Fruit fly (Drosophila melanogaster) whole organism, embryonic: ENCODE data around the gene usp.

ENCODE experiments used
- Awh ChIP-seq: fragments of 200-800 bp; sonication (Bioruptor generic); IDR thresholded peaks from 2 replicates; pipeline ENCODE4, ENCODE4 v1.3.6; 2022; ENCODE audit warnings: missing biosample characterization, missing genetic modification characterization
- BEAF-32 ChIP-seq: fragments of 200-800 bp; sonication (Bioruptor generic); optimal IDR thresholded peaks from 3 replicates; lab custom pipeline; 2017; ENCODE audit warnings: missing biosample characterization, missing genetic modification characterization, mild to moderate bottlenecking, moderate library complexity, missing genetic modification reagents
- CG12219 ChIP-seq: fragments of 200-800 bp; sonication (Bioruptor generic); optimal IDR thresholded peaks from 3 replicates; lab custom pipeline; 2018; ENCODE audit warnings: missing biosample characterization, mild to moderate bottlenecking, missing genetic modification characterization
- CG15601 ChIP-seq: fragments of 200-800 bp; sonication (Bioruptor generic); optimal IDR thresholded peaks from 3 replicates; lab custom pipeline; 2019; ENCODE audit warnings: missing biosample characterization, mild to moderate bottlenecking, missing genetic modification characterization, moderate library complexity
- CG16815 ChIP-seq: fragments of 200-800 bp; sonication (Bioruptor generic); optimal IDR thresholded peaks from 3 replicates; lab custom pipeline; 2017; ENCODE audit warnings: missing biosample characterization, mild to moderate bottlenecking, missing genetic modification characterization
- CG17612 ChIP-seq: fragments of 200-800 bp; sonication (Bioruptor generic); IDR thresholded peaks from 2 replicates; pipeline ENCODE4 v1.3.6; 2022; ENCODE audit warnings: missing biosample characterization, missing genetic modification characterization
- CG17829 ChIP-seq: fragments of 200-800 bp; optimal IDR thresholded peaks from 2 replicates; lab custom pipeline; 2019; ENCODE audit warnings: missing biosample characterization, mild to moderate bottlenecking, missing genetic modification characterization, moderate library complexity
- CG30403 ChIP-seq: fragments of 200-800 bp; sonication (Bioruptor generic); optimal IDR thresholded peaks from 3 replicates; lab custom pipeline; 2016; ENCODE audit warnings: missing biosample characterization, missing genetic modification characterization
- CG3163 ChIP-seq: fragments of 200-800 bp; sonication (Bioruptor generic); optimal IDR thresholded peaks from 3 replicates; lab custom pipeline; 2016; ENCODE audit warnings: missing biosample characterization, missing genetic modification characterization
- CG32532 ChIP-seq: fragments of 200-800 bp; sonication (Bioruptor generic); IDR thresholded peaks from 2 replicates; pipeline ENCODE4 v1.3.6; 2022; ENCODE audit warnings: missing biosample characterization, missing genetic modification characterization
- CG6175 ChIP-seq: fragments of 200-800 bp; sonication (Bioruptor generic); IDR thresholded peaks from 3 replicates; pipeline ENCODE4 v1.3.6; 2022; ENCODE audit warnings: missing biosample characterization, missing genetic modification characterization
- CG7745 ChIP-seq: fragments of 200-800 bp; sonication (Bioruptor generic); optimal IDR thresholded peaks from 2 replicates; lab custom pipeline; 2018; ENCODE audit warnings: missing biosample characterization, mild to moderate bottlenecking, missing genetic modification characterization, moderate library complexity
- CTCF ChIP-seq: fragments of 200-800 bp; sonication (Bioruptor generic); optimal IDR thresholded peaks from 2 replicates; lab custom pipeline; 2017; ENCODE audit warnings: missing biosample characterization, mild to moderate bottlenecking, missing genetic modification characterization, moderate library complexity
- Chrac-16 ChIP-seq: fragments of 200-800 bp; sonication (Bioruptor generic); optimal IDR thresholded peaks from 3 replicates; lab custom pipeline; 2016; ENCODE audit warnings: missing biosample characterization, missing genetic modification characterization
- Dad ChIP-seq: fragments of 200-800 bp; sonication (Bioruptor generic); optimal IDR thresholded peaks from 3 replicates; lab custom pipeline; 2016; ENCODE audit warnings: missing biosample characterization, missing genetic modification characterization
- Elba2 ChIP-seq: fragments of 200-800 bp; sonication (Bioruptor generic); optimal IDR thresholded peaks from 3 replicates; lab custom pipeline; 2016; ENCODE audit warnings: missing biosample characterization, missing genetic modification characterization
- HLH4C ChIP-seq: fragments of 200-800 bp; sonication (Bioruptor generic); IDR thresholded peaks from 3 replicates; pipeline ENCODE4 v1.3.6; 2022; ENCODE audit warnings: missing biosample characterization, missing genetic modification characterization; ENCODE audit not compliant: partially characterized antibody
- HmgZ ChIP-seq: fragments of 200-800 bp; sonication (Bioruptor generic); optimal IDR thresholded peaks from 2 replicates; lab custom pipeline; 2018; ENCODE audit warnings: missing biosample characterization, mild to moderate bottlenecking, missing genetic modification characterization
- Jarid2 ChIP-seq: fragments of 200-800 bp; sonication (Bioruptor generic); optimal IDR thresholded peaks from 3 replicates; lab custom pipeline; 2017; ENCODE audit warnings: mild to moderate bottlenecking, missing biosample characterization, missing genetic modification reagents, missing genetic modification characterization
- Neu2 ChIP-seq: fragments of 200-800 bp; sonication (Bioruptor generic); optimal IDR thresholded peaks from 3 replicates; lab custom pipeline; 2016; ENCODE audit warnings: missing biosample characterization, missing genetic modification characterization, borderline replicate concordance
- Ptx1 ChIP-seq: fragments of 200-800 bp; sonication (Bioruptor generic); IDR thresholded peaks from 2 replicates; pipeline ENCODE4 v1.3.6; 2022; ENCODE audit warnings: missing biosample characterization, missing genetic modification characterization
- Scr ChIP-seq: fragments of 200-800 bp; sonication (Bioruptor generic); IDR thresholded peaks from 2 replicates; pipeline ENCODE4 v1.3.6; 2022; ENCODE audit warnings: missing biosample characterization, missing genetic modification characterization; ENCODE audit not compliant: partially characterized antibody
- Six4 ChIP-seq: fragments of 200-800 bp; sonication (Bioruptor generic); optimal IDR thresholded peaks from 2 replicates; lab custom pipeline; 2016; ENCODE audit warnings: missing biosample characterization, missing genetic modification characterization
- Spps ChIP-seq: fragments of 200-800 bp; sonication (Bioruptor generic); optimal IDR thresholded peaks from 2 replicates; lab custom pipeline; 2018; ENCODE audit warnings: missing biosample characterization, mild to moderate bottlenecking, missing genetic modification characterization
- Sry-β ChIP-seq: fragments of 200-800 bp; sonication (Bioruptor generic); optimal IDR thresholded peaks from 2 replicates; lab custom pipeline; 2018; ENCODE audit warnings: missing biosample characterization, mild to moderate bottlenecking, missing genetic modification characterization, moderate library complexity
- Taf1 ChIP-seq: fragments of 200-800 bp; sonication (Bioruptor generic); IDR thresholded peaks from 2 replicates; pipeline ENCODE4 v1.3.6; 2022; ENCODE audit warnings: missing biosample characterization, missing genetic modification characterization
- YL-1 ChIP-seq: fragments of 200-800 bp; sonication (Bioruptor generic); optimal IDR thresholded peaks from 3 replicates; lab custom pipeline; 2017; ENCODE audit warnings: missing biosample characterization, mild to moderate bottlenecking, missing genetic modification characterization
- abd-A ChIP-seq: fragments of 200-800 bp; sonication (Bioruptor generic); optimal IDR thresholded peaks from 3 replicates; lab custom pipeline; 2019; ENCODE audit warnings: missing biosample characterization, mild to moderate bottlenecking, missing genetic modification characterization, moderate library complexity
- ato ChIP-seq: fragments of 200-800 bp; sonication (Bioruptor generic); IDR thresholded peaks from 2 replicates; pipeline ENCODE4 v1.3.6; 2022; ENCODE audit warnings: missing biosample characterization, missing genetic modification characterization; ENCODE audit not compliant: partially characterized antibody
- bigmax ChIP-seq: fragments of 200-800 bp; sonication (Bioruptor generic); optimal IDR thresholded peaks from 2 replicates; lab custom pipeline; 2018; ENCODE audit warnings: missing biosample characterization, mild to moderate bottlenecking, missing genetic modification characterization
- br ChIP-seq: fragments of >200 bp; optimal IDR thresholded peaks from 2 replicates; lab custom pipeline; 2017
- chif ChIP-seq, 2 experiments: fragments of 200-800 bp; sonication (Bioruptor generic); optimal IDR thresholded peaks; 3 replicates each; lab custom pipeline; 2016; ENCODE audit warnings: missing biosample characterization in 2 of 2, missing genetic modification characterization in 2 of 2
- gcm ChIP-seq: fragments of 200-800 bp; sonication (Bioruptor generic); optimal IDR thresholded peaks from 2 replicates; lab custom pipeline; 2019; ENCODE audit warnings: missing biosample characterization, mild to moderate bottlenecking, missing genetic modification characterization, moderate library complexity
- h ChIP-seq: fragments of >200 bp; optimal IDR thresholded peaks from 2 replicates; lab custom pipeline; 2017
- knrl ChIP-seq: fragments of 200-800 bp; sonication (Bioruptor generic); IDR thresholded peaks from 3 replicates; pipeline ENCODE4 v1.3.6; 2022; ENCODE audit warnings: missing biosample characterization, missing genetic modification characterization; ENCODE audit not compliant: partially characterized antibody
- lab ChIP-seq: fragments of 200-800 bp; sonication (Bioruptor generic); optimal IDR thresholded peaks from 3 replicates; lab custom pipeline; 2017; ENCODE audit warnings: missing biosample characterization, missing genetic modification characterization, mild to moderate bottlenecking, moderate library complexity, missing genetic modification reagents
- lbe ChIP-seq: fragments of 200-800 bp; sonication (Bioruptor generic); optimal IDR thresholded peaks from 2 replicates; lab custom pipeline; 2016; ENCODE audit warnings: missing biosample characterization, mild to moderate bottlenecking, missing genetic modification characterization
- maf-S ChIP-seq: fragments of 200-800 bp; sonication (Bioruptor generic); optimal IDR thresholded peaks from 2 replicates; lab custom pipeline; 2016; ENCODE audit warnings: missing biosample characterization, missing genetic modification characterization
- nmo ChIP-seq: fragments of 200-800 bp; sonication (Bioruptor generic); optimal IDR thresholded peaks from 2 replicates; lab custom pipeline; 2018; ENCODE audit warnings: missing biosample characterization, mild to moderate bottlenecking, missing genetic modification characterization, moderate library complexity
- oc ChIP-seq: fragments of 200-800 bp; sonication (Bioruptor generic); optimal IDR thresholded peaks from 2 replicates; lab custom pipeline; 2018; ENCODE audit warnings: missing biosample characterization, mild to moderate bottlenecking, missing genetic modification characterization, moderate library complexity
- pfk ChIP-seq: fragments of 200-800 bp; sonication (Bioruptor generic); optimal IDR thresholded peaks from 2 replicates; lab custom pipeline; 2018; ENCODE audit warnings: missing biosample characterization, mild to moderate bottlenecking, missing genetic modification characterization, moderate library complexity
- pzg ChIP-seq: fragments of 200-800 bp; sonication (Bioruptor generic); optimal IDR thresholded peaks from 3 replicates; lab custom pipeline; 2018; ENCODE audit warnings: missing biosample characterization, mild to moderate bottlenecking, missing genetic modification characterization, moderate library complexity
- ranshi ChIP-seq: fragments of 200-800 bp; sonication (Bioruptor generic); IDR thresholded peaks from 2 replicates; pipeline ENCODE4 v1.3.6; 2022; ENCODE audit warnings: missing biosample characterization, missing genetic modification characterization
- sima ChIP-seq: fragments of 200-800 bp; sonication (Bioruptor generic); optimal IDR thresholded peaks from 2 replicates; lab custom pipeline; 2016; ENCODE audit warnings: missing biosample characterization, missing genetic modification characterization
- sob ChIP-seq: fragments of 200-800 bp; sonication (Bioruptor generic); IDR thresholded peaks from 2 replicates; pipeline ENCODE4 v1.3.6; 2022; ENCODE audit warnings: missing biosample characterization, missing genetic modification characterization
- stc ChIP-seq: fragments of 200-800 bp; sonication (Bioruptor generic); IDR thresholded peaks from 2 replicates; pipeline ENCODE4 v1.3.6; 2022; ENCODE audit warnings: missing biosample characterization, missing genetic modification characterization
- sug ChIP-seq: fragments of 200-800 bp; optimal IDR thresholded peaks from 2 replicates; lab custom pipeline; 2019; ENCODE audit warnings: missing biosample characterization, mild to moderate bottlenecking, missing genetic modification characterization, moderate library complexity
- tap ChIP-seq: fragments of 200-800 bp; optimal IDR thresholded peaks from 3 replicates; lab custom pipeline; 2019; ENCODE audit warnings: missing biosample characterization, mild to moderate bottlenecking, missing genetic modification characterization, moderate library complexity
- toy ChIP-seq: fragments of 200-800 bp; sonication (Bioruptor generic); IDR thresholded peaks from 2 replicates; pipeline ENCODE4 v1.3.6; 2022; ENCODE audit warnings: missing biosample characterization, missing genetic modification characterization
- vvl ChIP-seq: fragments of 200-800 bp; sonication (Bioruptor generic); IDR thresholded peaks from 2 replicates; pipeline ENCODE4 v1.3.6; 2022; ENCODE audit warnings: missing biosample characterization, missing genetic modification characterization

Gene usp

DNA sequence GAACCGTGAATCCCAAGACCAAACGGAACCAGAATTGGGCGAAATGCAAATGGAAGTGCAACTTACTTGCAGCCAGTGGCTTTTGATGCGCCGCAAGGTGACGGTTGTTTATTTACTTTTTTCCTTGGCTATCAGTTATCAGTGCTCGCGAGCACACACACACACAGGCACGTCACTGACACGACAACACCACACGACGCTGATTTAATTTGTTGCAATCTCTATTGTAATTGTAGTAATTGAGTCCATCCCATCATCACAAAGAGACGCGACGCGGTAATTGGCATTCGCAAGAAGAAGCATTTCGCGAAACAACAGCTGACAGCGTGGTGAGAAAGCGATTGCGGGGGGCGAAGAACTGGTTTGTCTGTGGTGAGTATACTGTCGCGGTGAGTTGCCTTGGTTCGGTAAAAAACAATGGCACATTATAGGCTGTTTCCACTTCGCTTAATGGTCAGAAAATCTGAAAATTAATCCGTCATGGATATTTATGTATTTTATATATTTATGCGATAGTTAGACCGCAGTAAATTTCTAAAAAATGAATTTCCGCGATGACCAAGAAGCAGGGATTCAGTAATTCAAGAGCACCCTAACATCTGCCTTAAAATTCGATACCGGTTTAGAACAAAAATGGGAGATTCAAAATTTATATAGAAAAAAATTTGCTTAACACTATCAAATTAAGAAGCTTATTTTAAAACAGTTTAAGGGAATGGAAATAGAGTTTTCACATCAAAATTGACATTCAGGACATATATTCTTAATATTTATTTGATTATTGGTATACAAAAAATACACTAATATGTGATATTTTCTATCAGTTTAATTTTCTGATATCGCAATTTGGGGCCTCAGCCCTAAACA is at the start of gene usp, which contains the start of gene Actn (continued):
- TF ChIP-seq lab (GFP tag; lab: Kevin White, UChicago) (no peak), CTCF (no peak), HLH4C (GFP tag; lab: Robert Waterston, UW) (no peak), pfk (GFP tag; lab: Kevin White, UChicago) (no peak), nmo (peak; percentile 44), CG16815 (GFP tag; lab: Kevin White, UChicago) (no peak), abd-A (tag; lab: Kevin White, UChicago) (no peak), HmgZ (tag; lab: Kevin White, UChicago) (peak; percentile 30), knrl (no peak), ranshi (no peak), Chrac-16 (GFP tag; lab: Kevin White, UChicago) (peak; percentile 2), bigmax (GFP tag; lab: Kevin White, UChicago) (no peak), Neu2 (GFP tag; lab: Kevin White, UChicago) (no peak), Scr (GFP tag; lab: Robert Waterston, UW) (0 out of 2 replicates have a peak, but pooled peaks have one; percentile 17), h (lab: Kevin White, UChicago) (no peak), Spps (tag; lab: Kevin White, UChicago) (no peak), Ptx1 (no peak), Six4 (GFP tag; lab: Kevin White, UChicago) (no peak), Sry-β (GFP tag; lab: Kevin White, UChicago) (no peak), CG17829 (tag; lab: Kevin White, UChicago) (peak; percentile 57), CG32532 (GFP tag; lab: Robert Waterston, UW) (0 out of 2 replicates have a peak, but pooled peaks have one; percentile 10), lbe (GFP tag; lab: Kevin White, UChicago) (peak; percentile 12), CG17612 (no peak), vvl (GFP tag; lab: Robert Waterston, UW) (peak; percentile 75), ato (GFP tag; lab: Robert Waterston, UW) (no peak), sob (GFP tag; lab: Robert Waterston, UW) (peak; percentile 22; the same call in 1 of the 2 replicates), stc (no peak), tap (tag; lab: Kevin White, UChicago) (no peak), CG7745 (no peak), CG15601 (no peak), Dad (GFP tag; lab: Kevin White, UChicago) (no peak), Awh (GFP tag; lab: Robert Waterston, UW) (no peak), CG30403 (GFP tag; lab: Kevin White, UChicago) (peak; percentile 10), gcm (GFP tag; lab: Kevin White, UChicago) (peak; percentile 9), sima (no peak), pzg (GFP tag; lab: Kevin White, UChicago) (peak; percentile 49), br (lab: Kevin White, UChicago) (no peak), CG3163 (GFP tag; lab: Kevin White, UChicago) (no peak), Taf1 (GFP tag; lab: Robert Waterston, UW) (no peak), Elba2 (GFP tag; lab: Kevin White, UChicago) (no peak), oc (tag; lab: Kevin White, UChicago) (peak; percentile 11), CG6175 (GFP tag; lab: Robert Waterston, UW) (no peak), maf-S (no peak), toy (no peak), YL-1 (GFP tag; lab: Kevin White, UChicago) (no peak), sug (tag; lab: Kevin White, UChicago) (peak; percentile 95), BEAF-32 (GFP tag; lab: Kevin White, UChicago) (peak; percentile 41), Jarid2 (GFP tag; lab: Kevin White, UChicago) (no peak), chif (GFP tag; optimal IDR thresholded peaks at IDR 0.05; lab: Kevin White, UChicago) (no peak), CG12219 (GFP tag; lab: Kevin White, UChicago) (no peak)
